Worm (Caenorhabditis elegans) whole organism, L2 larva: ENCODE data around the gene lin-7.
"Not testable (repeated sequence)": the region's sequence is repeated elsewhere in the genome, so short reads cannot be mapped to it uniquely, and the experiment has no call there.

Experiments
- ceh-82 ChIP-seq: fragments of 150-350 bp; optimal IDR thresholded peaks from 2 replicates; lab custom pipeline; 2014; ENCODE audit warnings: missing biosample characterization, missing genetic modification characterization
- elt-1 ChIP-seq: fragments of 150-350 bp; optimal IDR thresholded peaks from 2 replicates; lab custom pipeline; 2014; ENCODE audit warnings: missing biosample characterization, missing genetic modification characterization
- lin-11 ChIP-seq: fragments of 150-350 bp; sonication (generic microtip); optimal IDR thresholded peaks from 2 replicates; lab custom pipeline; 2014; ENCODE audit warnings: missing biosample characterization, missing genetic modification characterization, inconsistent platforms, mixed read lengths
- lin-13 ChIP-seq: fragments of 150-350 bp; optimal IDR thresholded peaks from 2 replicates; lab custom pipeline; 2014; ENCODE audit warnings: missing biosample characterization, missing genetic modification reagents, missing genetic modification characterization
- lin-39 ChIP-seq: fragments of 150-350 bp; optimal IDR thresholded peaks from 2 replicates; lab custom pipeline; 2014; ENCODE audit warnings: missing biosample characterization, missing genetic modification reagents, missing genetic modification characterization
- mab-5 ChIP-seq: fragments of 150-350 bp; optimal IDR thresholded peaks from 2 replicates; lab custom pipeline; 2014; ENCODE audit warnings: missing biosample characterization, missing genetic modification characterization
- nhr-11 ChIP-seq: fragments of 150-350 bp; optimal IDR thresholded peaks from 2 replicates; lab custom pipeline; 2014; ENCODE audit warnings: missing biosample characterization, missing genetic modification characterization
- nhr-25 ChIP-seq: fragments of 150-350 bp; sonication (generic microtip); optimal IDR thresholded peaks from 3 replicates; lab custom pipeline; 2014; ENCODE audit warnings: missing biosample characterization, missing genetic modification characterization
- unc-39 ChIP-seq: fragments of 150-350 bp; optimal IDR thresholded peaks from 2 replicates; lab custom pipeline; 2014; ENCODE audit warnings: missing biosample characterization, missing genetic modification characterization
- zag-1 ChIP-seq: fragments of 150-350 bp; optimal IDR thresholded peaks from 2 replicates; lab custom pipeline; 2014; ENCODE audit warnings: missing biosample characterization, missing genetic modification characterization

- TF ChIP-seq elt-1 (tag; lab: Kevin White, UChicago); nhr-11 (tag; lab: Kevin White, UChicago); ceh-82 (tag; lab: Kevin White, UChicago); lin-13; zag-1 (tag; lab: Kevin White, UChicago); unc-39 (tag; lab: Kevin White, UChicago); nhr-25 (tag; lab: Kevin White, UChicago); lin-11 (tag; lab: Kevin White, UChicago); lin-39; mab-5: not testable (repeated sequence)
Observed at ce11 chrII:14346243-14346642, 3.0 kb downstream of the lin-7 start, which contains the start of gene Y54G11A.9.
